Worm (Caenorhabditis elegans): ENCODE measurements around the gene lgc-54.

lgc-54 gene

DNA sequence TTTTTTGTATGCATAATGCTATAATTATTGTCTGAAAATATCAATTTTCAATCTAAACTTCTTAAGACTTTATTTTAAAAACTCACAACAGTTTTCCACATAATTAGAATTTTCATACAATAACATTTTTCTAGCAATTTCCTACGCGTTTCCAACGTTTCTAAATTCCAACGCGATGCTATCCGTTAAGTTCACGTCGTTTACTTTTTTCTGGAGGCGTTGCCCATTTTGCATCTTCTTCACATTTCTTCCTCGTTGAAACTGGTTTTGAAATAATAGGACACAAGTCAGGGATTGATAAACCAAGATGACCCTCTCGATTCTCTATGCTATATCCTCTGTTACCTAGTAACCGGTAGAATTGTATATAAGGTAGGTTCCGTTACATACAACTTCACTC is 11.2 kb downstream of the lgc-54 start, which contains the start of the genes T15B7.14 and col-143:
Gene T15B7.14, minus strand, starts transcription at position 101 of the 400 bp plus-strand sequence.
Gene col-143, plus strand, starts transcription at position 394 of the 400 bp plus-strand sequence.
- no peak for TF ChIP-seq lin-11 (tag; optimal IDR thresholded peaks at IDR 0.05)
- no peak for TF ChIP-seq mab-5 (tag; optimal IDR thresholded peaks at IDR 0.05)
- no peak for TF ChIP-seq Y55F3AM.14 (GFP tag; optimal IDR thresholded peaks at IDR 0.05)
- no peak for TF ChIP-seq mdl-1 (tag; optimal IDR thresholded peaks at IDR 0.05)
- TF ChIP-seq crh-2 (tag; optimal IDR thresholded peaks at IDR 0.05), result no peak
- no peak for TF ChIP-seq R02D3.7 (tag; optimal IDR thresholded peaks at IDR 0.05)
- TF ChIP-seq skn-1 (tag; optimal IDR thresholded peaks at IDR 0.05), result no peak
- no peak for TF ChIP-seq ZK546.5 (tag; optimal IDR thresholded peaks at IDR 0.05)
- no peak for TF ChIP-seq mbf-1 (tag; optimal IDR thresholded peaks at IDR 0.05)
- TF ChIP-seq lsy-2 (tag; optimal IDR thresholded peaks at IDR 0.05), result no peak
- TF ChIP-seq sma-3 (GFP tag; optimal IDR thresholded peaks at IDR 0.05), result no peak
- TF ChIP-seq elt-1 (tag; optimal IDR thresholded peaks at IDR 0.05), result no peak
- no peak for TF ChIP-seq ceh-82 (tag; optimal IDR thresholded peaks at IDR 0.05)
- no peak for TF ChIP-seq gmeb-1 (tag; optimal IDR thresholded peaks at IDR 0.05)
- TF ChIP-seq nhr-6 (tag; optimal IDR thresholded peaks at IDR 0.05), result no peak
- TF ChIP-seq nhr-11 (tag; optimal IDR thresholded peaks at IDR 0.05), result no peak
- no peak for TF ChIP-seq sem-4 (tag; optimal IDR thresholded peaks at IDR 0.05)
- no peak for TF ChIP-seq peb-1 (tag; optimal IDR thresholded peaks at IDR 0.05)
- TF ChIP-seq nhr-237 (tag; optimal IDR thresholded peaks at IDR 0.05), result no peak
- no peak for TF ChIP-seq nhr-77 (tag; optimal IDR thresholded peaks at IDR 0.05)

DNA sequence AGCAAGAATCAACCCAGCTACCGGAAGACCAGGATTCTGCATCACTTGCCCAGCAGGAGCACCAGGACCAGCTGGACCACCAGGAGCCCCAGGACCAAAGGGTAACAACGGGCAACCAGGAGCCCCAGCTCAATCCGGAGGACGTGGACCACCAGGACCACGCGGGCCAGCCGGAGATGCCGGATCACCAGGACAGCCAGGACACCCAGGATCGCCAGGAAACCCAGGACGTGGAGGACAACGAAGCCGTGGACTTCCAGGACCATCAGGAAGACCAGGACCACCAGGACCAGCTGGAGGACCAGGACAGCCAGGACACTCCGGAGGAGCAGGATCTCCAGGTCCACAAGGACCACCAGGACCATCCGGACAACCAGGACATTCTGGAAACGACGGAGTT is 14.9 kb downstream of the lgc-54 start:
- no peak for TF ChIP-seq skn-1 (tag; optimal IDR thresholded peaks at IDR 0.05)
- TF ChIP-seq aly-2 (tag; optimal IDR thresholded peaks at IDR 0.05), result no peak
- no peak for TF ChIP-seq alr-1 (tag; optimal IDR thresholded peaks at IDR 0.05)
- TF ChIP-seq R02D3.7 (tag; optimal IDR thresholded peaks at IDR 0.05), result no peak
- TF ChIP-seq gmeb-1 (tag; optimal IDR thresholded peaks at IDR 0.05), result no peak
- no peak for TF ChIP-seq ztf-1 (GFP tag; conservative IDR thresholded peaks at IDR 0.05)

DNA sequence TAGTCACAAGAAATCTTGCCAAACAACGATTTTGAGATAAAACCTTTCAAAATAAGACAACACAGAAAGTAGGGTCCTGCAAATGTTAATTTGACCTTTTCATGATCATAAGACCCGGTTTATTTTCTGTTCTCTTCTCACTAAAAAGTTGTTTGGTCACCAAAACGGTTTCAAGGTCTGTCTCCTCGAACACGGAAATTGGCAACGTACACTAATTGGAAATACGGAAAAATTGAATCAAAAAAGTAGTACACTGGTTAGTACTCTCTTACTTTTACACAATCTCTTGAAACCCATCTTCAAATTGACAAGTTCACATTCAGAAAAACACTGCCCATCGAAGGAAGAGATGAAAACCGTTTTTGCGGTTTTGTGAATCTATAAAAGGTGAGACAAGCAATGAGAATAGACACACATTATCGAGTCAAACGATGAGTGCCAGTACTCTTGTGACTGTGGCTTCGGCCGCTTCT is 15.6 kb downstream of the lgc-54 start, which contains the start of gene col-142:
Gene col-142, plus strand, starts transcription at position 423 of the 473 bp plus-strand sequence.
- TF ChIP-seq skn-1 (tag; optimal IDR thresholded peaks at IDR 0.05), result no peak
- TF ChIP-seq sem-4 (tag; optimal IDR thresholded peaks at IDR 0.05), result no peak
- no peak for TF ChIP-seq blmp-1 (tag; optimal IDR thresholded peaks at IDR 0.05; ENCODE audit: insufficient read depth)
- TF ChIP-seq ama-1 (optimal IDR thresholded peaks at IDR 0.05), result no peak
- TF ChIP-seq sma-3 (GFP tag; optimal IDR thresholded peaks at IDR 0.05), result peak; percentile 8

DNA sequence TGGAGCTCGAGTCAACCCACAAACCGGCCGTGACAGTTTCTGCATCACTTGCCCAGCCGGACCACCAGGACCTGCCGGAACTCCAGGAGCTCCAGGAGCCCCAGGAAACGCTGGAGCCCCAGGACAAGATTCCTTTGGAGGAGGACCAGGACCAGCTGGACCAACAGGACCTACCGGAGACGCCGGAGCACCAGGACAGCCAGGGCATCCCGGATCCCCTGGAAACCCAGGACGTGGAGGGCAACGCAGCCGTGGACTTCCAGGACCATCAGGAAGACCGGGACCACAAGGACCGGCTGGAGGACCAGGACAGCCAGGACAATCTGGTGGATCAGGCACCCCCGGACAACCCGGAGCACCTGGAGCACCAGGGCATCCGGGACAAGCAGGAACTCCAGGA is 16.3 kb downstream of the lgc-54 start:
- no peak for TF ChIP-seq ztf-11 (tag; optimal IDR thresholded peaks at IDR 0.05)
- TF ChIP-seq C34F6.9 (tag; optimal IDR thresholded peaks at IDR 0.05), result no peak
- no peak for TF ChIP-seq unc-55 (GFP tag; optimal IDR thresholded peaks at IDR 0.05)
- no peak for TF ChIP-seq egl-27 (tag; optimal IDR thresholded peaks at IDR 0.05)
- TF ChIP-seq R02D3.7 (tag; optimal IDR thresholded peaks at IDR 0.05), result no peak
- no peak for TF ChIP-seq sem-4 (tag; optimal IDR thresholded peaks at IDR 0.05)
- TF ChIP-seq nhr-11 (tag; optimal IDR thresholded peaks at IDR 0.05), result no peak
- TF ChIP-seq lin-39 (tag; optimal IDR thresholded peaks at IDR 0.05), result no peak
- no peak for TF ChIP-seq sma-3 (GFP tag; optimal IDR thresholded peaks at IDR 0.05)
- TF ChIP-seq unc-62 (GFP tag; optimal IDR thresholded peaks at IDR 0.05), result no peak
- no peak for TF ChIP-seq aly-2 (tag; optimal IDR thresholded peaks at IDR 0.05)
- no peak for TF ChIP-seq Y55F3AM.14 (GFP tag; optimal IDR thresholded peaks at IDR 0.05)
- no peak for TF ChIP-seq nhr-25 (tag; optimal IDR thresholded peaks at IDR 0.05)
- TF ChIP-seq elt-3 (tag; optimal IDR thresholded peaks at IDR 0.05), result no peak
- no peak for TF ChIP-seq lin-11 (tag; optimal IDR thresholded peaks at IDR 0.05)
- no peak for TF ChIP-seq ztf-4 (tag; optimal IDR thresholded peaks at IDR 0.05)
- no peak for TF ChIP-seq crh-2 (tag; optimal IDR thresholded peaks at IDR 0.05)
- TF ChIP-seq lsy-2 (tag; optimal IDR thresholded peaks at IDR 0.05), result no peak
- no peak for TF ChIP-seq lin-13 (GFP tag; optimal IDR thresholded peaks at IDR 0.05)
- no peak for TF ChIP-seq nhr-237 (tag; optimal IDR thresholded peaks at IDR 0.05)

DNA sequence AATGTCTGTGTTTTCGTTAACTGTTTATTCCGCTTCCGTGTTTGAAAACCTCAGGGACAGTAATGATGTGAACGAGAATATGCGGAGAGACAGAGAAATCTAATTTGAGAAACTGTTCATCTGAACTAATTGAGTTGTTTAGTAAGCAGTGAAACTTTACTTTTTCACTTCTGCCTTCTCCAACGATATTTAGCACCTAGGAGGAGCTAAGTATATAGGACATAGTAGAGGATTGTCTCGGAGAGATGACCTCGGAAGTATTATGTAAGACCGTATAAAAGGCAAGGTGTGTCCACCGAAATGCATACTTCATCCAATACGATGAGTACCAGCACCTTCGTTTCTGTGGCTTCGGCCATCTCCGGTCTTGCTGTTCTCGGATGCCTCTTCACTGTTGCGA is 17.0 kb downstream of the lgc-54 start, which contains the start of gene col-141:
Gene col-141, plus strand, starts transcription at position 301 of the 400 bp plus-strand sequence.
- TF ChIP-seq C34F6.9 (tag; optimal IDR thresholded peaks at IDR 0.05) (no peak), sem-4 (tag; optimal IDR thresholded peaks at IDR 0.05) (no peak), lin-11 (tag; optimal IDR thresholded peaks at IDR 0.05) (no peak), nhr-23 (tag; optimal IDR thresholded peaks at IDR 0.05) (no peak), unc-55 (GFP tag; optimal IDR thresholded peaks at IDR 0.05) (no peak), snpc-4 (tag; optimal IDR thresholded peaks at IDR 0.05) (no peak), nhr-25 (tag; optimal IDR thresholded peaks at IDR 0.05) (no peak), aly-2 (tag; optimal IDR thresholded peaks at IDR 0.05) (no peak), elt-3 (tag; optimal IDR thresholded peaks at IDR 0.05) (no peak)
